Worm (Caenorhabditis elegans) whole organism, midembryonic: Measurements from ENCODE around the gene ppk-2.
"Not testable (repeated sequence)": the region's sequence is repeated elsewhere in the genome, so short reads cannot be mapped to it uniquely, and the experiment has no call there.

Experiments used
- T22C8.4 ChIP-seq: fragments of 200-800 bp; sonication (Bioruptor generic); IDR thresholded peaks from 2 replicates; pipeline ENCODE4 v1.3.6; 2022; ENCODE audit warnings: missing genetic modification characterization, missing compliant biosample characterization
- cog-1 ChIP-seq: sonication (generic microtip); optimal IDR thresholded peaks from 2 replicates; lab custom pipeline; 2016; ENCODE audit warnings: missing genetic modification characterization, missing compliant biosample characterization
- flt-1 ChIP-seq: fragments of 200-800 bp; sonication (Bioruptor generic); IDR thresholded peaks from 2 replicates; pipeline ENCODE4 v1.3.6; 2022; ENCODE audit warnings: missing genetic modification characterization, missing compliant biosample characterization
- klf-2 ChIP-seq: fragments of 200-800 bp; sonication (Bioruptor generic); conservative IDR thresholded peaks from 2 replicates; pipeline ENCODE4 v1.3.6; 2022; ENCODE audit warnings: missing genetic modification reagents, missing genetic modification characterization, missing compliant biosample characterization
- med-1 ChIP-seq: sonication (generic microtip); optimal IDR thresholded peaks from 2 replicates; lab custom pipeline; 2017; ENCODE audit warnings: missing genetic modification characterization, mild to moderate bottlenecking, missing compliant biosample characterization, antibody characterized with exemption, missing genetic modification reagents; ENCODE audit not compliant: insufficient read depth
- ref-1 ChIP-seq: fragments of 200-800 bp; sonication (Bioruptor generic); conservative IDR thresholded peaks from 2 replicates; pipeline ENCODE4 v1.3.6; 2022; ENCODE audit warnings: missing genetic modification reagents, missing genetic modification characterization, missing compliant biosample characterization
- tab-1 ChIP-seq: fragments of 200-800 bp; sonication (Bioruptor generic); IDR thresholded peaks from 2 replicates; pipeline ENCODE4 v1.3.6; 2022; ENCODE audit warnings: missing genetic modification characterization, missing compliant biosample characterization
- ztf-23 ChIP-seq: fragments of 200-800 bp; sonication (Bioruptor generic); IDR thresholded peaks from 2 replicates; pipeline ENCODE4 v1.3.6; 2022; ENCODE audit warnings: missing genetic modification reagents, missing genetic modification characterization, missing compliant biosample characterization
- ztf-29 ChIP-seq: fragments of 200-800 bp; sonication (Bioruptor generic); IDR thresholded peaks from 2 replicates; pipeline ENCODE4 v1.3.6; 2022; ENCODE audit warnings: missing genetic modification reagents, missing genetic modification characterization, missing compliant biosample characterization

ppk-2 gene

DNA sequence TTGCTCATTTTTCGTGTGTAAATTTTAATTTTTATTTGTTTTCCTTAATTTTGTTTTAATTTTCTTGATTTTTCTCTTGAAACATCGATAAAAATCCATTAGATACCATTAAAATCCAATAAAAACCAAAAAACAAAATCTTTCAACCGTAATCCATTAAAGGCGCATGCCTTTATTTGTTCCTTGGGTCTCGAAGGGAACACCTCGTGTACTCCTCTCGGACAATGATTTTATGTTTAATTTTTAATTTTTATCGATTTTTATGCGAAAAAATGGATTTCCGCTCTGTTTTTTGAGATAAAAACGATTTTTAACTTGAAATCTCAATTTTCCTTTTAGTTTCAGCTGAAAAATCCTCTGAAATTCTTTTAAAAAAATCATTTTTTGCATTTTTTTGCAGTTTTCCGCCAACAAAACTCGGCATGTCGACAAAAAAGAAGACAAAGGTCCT, at the start of gene ppk-2:
ppk-2 (plus strand) TSS at position 401 of the 451 bp plus-strand sequence.
- no peak for TF ChIP-seq med-1 (GFP tag; lab: Kevin White, UChicago)
- TF ChIP-seq ztf-29, result no peak
- TF ChIP-seq flt-1, result no peak
- no peak for TF ChIP-seq klf-2
- TF ChIP-seq tab-1 (GFP tag; lab: Robert Waterston, UW), result no peak
- TF ChIP-seq T22C8.4 (GFP tag; lab: Robert Waterston, UW), result no peak
- no peak for TF ChIP-seq cog-1

DNA sequence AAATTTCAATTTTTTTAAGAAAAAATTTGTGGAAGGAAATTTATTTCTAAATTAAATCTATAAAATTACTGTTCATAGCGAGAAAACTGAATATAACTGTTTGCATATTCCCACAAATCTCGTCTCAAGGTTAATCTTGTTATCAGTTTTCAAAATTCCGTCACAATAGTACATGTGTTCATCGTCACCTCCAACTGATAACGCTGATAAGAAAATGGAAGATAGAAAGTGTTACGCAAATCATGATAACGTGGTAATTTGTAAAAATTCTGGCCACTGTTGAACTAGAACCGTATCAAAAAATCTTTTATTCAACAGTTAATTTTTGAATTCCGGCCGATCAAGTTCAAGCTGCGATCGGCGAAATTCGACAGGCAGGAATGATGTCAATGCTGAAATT, 48.7 kb upstream of the ppk-2 start:
- TF ChIP-seq med-1 (GFP tag; lab: Kevin White, UChicago) (no peak), ref-1 (GFP tag; lab: Robert Waterston, UW) (no peak), ztf-29 (no peak), flt-1 (no peak), ztf-23 (GFP tag; lab: Robert Waterston, UW) (no peak), cog-1 (no peak), tab-1 (GFP tag; lab: Robert Waterston, UW) (no peak), klf-2 (no peak), T22C8.4 (GFP tag; lab: Robert Waterston, UW) (no peak)

DNA sequence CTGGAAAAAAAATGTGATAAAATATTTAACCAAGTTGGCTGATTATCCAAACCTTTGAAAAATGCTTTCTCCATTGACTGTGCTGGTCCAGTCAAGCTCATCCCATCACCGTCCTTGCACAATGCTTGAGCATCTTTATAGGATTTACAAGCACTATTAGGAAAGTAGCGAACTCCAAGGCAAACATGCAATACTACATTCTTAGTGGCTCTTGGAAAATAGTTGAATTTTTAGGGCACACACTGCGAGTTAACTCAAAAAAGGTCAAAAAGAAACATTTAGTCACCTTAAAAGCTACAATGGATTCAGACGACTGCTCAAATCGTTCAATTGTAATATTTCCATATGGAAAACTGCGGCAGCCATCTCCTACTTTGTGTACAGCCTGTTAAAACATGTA, 48.0 kb upstream of the ppk-2 start, which contains the start of gene M01E10.3:
M01E10.3 (minus strand) TSS at position 101 of the 400 bp plus-strand sequence.
- no peak for TF ChIP-seq ztf-29
- no peak for TF ChIP-seq flt-1
- no peak for TF ChIP-seq ztf-23 (GFP tag; lab: Robert Waterston, UW)
- no peak for TF ChIP-seq tab-1 (GFP tag; lab: Robert Waterston, UW)
- no peak for TF ChIP-seq cog-1
- no peak for TF ChIP-seq T22C8.4 (GFP tag; lab: Robert Waterston, UW)
- TF ChIP-seq med-1 (GFP tag; lab: Kevin White, UChicago), result no peak
- no peak for TF ChIP-seq ref-1 (GFP tag; lab: Robert Waterston, UW)
- no peak for TF ChIP-seq klf-2

DNA sequence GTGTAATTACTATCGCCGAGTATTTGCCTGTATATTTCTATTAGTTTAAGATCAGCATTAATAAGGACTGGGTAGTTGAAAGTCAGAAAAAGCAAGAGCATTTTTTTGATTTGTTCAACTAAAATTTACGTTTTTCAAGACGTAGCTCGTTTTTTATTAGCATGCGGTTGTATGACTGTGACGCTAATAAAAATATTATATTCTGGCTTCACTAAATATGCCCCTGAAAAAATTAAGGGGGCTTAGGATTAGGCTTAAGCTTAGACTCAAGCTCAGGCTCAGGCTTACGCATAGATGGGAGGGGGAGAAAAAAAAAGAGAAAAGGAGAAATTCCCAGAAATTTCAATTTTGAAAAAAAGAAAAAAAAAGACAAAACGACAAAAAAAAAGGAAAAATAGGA, 44.5 kb upstream of the ppk-2 start, which contains the start of gene Y39A3A.2:
Y39A3A.2 (minus strand) TSS at position 101 of the 400 bp plus-strand sequence.
- TF ChIP-seq ztf-23 (GFP tag; lab: Robert Waterston, UW), result no peak
- TF ChIP-seq ztf-29, result no peak
- TF ChIP-seq ref-1 (GFP tag; lab: Robert Waterston, UW), result no peak
- TF ChIP-seq klf-2, result no peak
- TF ChIP-seq cog-1, result no peak
- TF ChIP-seq tab-1 (GFP tag; lab: Robert Waterston, UW), result no peak
- no peak for TF ChIP-seq flt-1
- no peak for TF ChIP-seq med-1 (GFP tag; lab: Kevin White, UChicago)
- no peak for TF ChIP-seq T22C8.4 (GFP tag; lab: Robert Waterston, UW)

DNA sequence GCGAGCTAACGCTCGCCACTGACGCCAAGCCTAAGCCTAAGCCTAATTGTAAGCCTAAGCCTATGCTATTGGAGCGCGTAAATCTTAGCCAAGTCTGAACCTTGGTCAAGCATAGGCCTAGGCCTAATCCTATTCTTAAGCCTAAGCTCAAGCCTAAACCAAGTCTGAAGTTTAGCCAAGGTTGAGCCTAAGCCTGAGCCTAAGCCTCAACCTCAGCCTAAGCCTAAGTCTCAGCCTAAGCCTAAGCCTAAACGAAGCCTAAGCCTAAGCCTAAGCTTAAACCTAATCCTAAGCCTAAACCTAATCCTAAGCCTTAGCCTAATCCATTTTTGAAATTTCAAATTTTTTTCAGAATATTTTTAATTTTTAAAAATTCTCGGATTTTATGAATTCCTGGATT, 42.0 kb upstream of the ppk-2 start:
- TF ChIP-seq ztf-29 (no peak), T22C8.4 (GFP tag; lab: Robert Waterston, UW) (no peak), ref-1 (GFP tag; lab: Robert Waterston, UW) (no peak), ztf-23 (GFP tag; lab: Robert Waterston, UW) (no peak), flt-1 (no peak), klf-2 (no peak), cog-1 (no peak), med-1 (GFP tag; lab: Kevin White, UChicago) (no peak), tab-1 (GFP tag; lab: Robert Waterston, UW) (no peak)

DNA sequence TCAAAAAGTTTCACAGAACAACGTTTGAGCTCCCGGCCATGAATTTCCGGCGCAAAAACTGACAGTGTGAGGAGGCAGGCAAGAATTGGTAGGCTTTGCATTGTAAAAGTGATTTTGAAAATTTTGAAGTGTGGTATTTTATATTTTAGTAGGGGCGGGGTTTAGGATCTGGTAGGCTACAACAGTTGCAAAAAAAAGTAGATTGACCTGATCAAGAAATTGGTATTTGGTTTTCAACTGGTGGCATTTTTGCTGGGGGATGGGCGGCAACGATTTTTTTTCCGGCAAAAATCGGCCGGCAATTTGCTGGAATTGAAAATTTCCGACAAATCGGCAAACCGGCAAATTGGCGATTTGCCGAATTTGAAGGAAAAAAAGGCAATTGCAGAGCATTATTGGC, 41.2 kb upstream of the ppk-2 start, which contains the start of gene ins-16:
ins-16 (minus strand) TSS at position 101 of the 400 bp plus-strand sequence.
- TF ChIP-seq ztf-23 (GFP tag; lab: Robert Waterston, UW) (no peak), klf-2 (no peak), T22C8.4 (GFP tag; lab: Robert Waterston, UW) (no peak), tab-1 (GFP tag; lab: Robert Waterston, UW) (no peak)

DNA sequence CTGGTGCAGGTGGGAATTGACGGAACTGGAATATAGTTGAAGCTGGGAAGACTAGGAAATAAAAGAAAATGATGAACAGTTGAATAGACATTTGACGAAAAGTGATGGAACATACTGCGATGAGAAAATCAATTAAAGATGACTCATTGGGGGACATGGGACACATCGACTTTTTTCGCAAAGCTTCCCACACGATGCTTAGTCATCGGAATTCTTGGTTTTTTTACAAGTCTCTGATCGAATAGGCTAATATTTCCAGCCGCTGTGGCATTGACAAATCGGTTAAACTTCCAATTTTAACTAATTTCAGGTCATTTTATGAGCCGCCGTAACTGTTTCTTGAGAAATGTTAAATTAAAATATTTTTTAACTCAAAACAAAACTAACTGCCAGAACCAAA, 33.8 kb upstream of the ppk-2 start, which contains the start of gene Y39A3A.3:
Y39A3A.3 (minus strand) TSS at position 101 of the 400 bp plus-strand sequence.
- no peak for TF ChIP-seq tab-1 (GFP tag; lab: Robert Waterston, UW)
- TF ChIP-seq cog-1, result no peak
- no peak for TF ChIP-seq flt-1
- TF ChIP-seq ztf-23 (GFP tag; lab: Robert Waterston, UW), result no peak
- TF ChIP-seq T22C8.4 (GFP tag; lab: Robert Waterston, UW), result no peak
- no peak for TF ChIP-seq med-1 (GFP tag; lab: Kevin White, UChicago)
- TF ChIP-seq klf-2, result no peak
- no peak for TF ChIP-seq ztf-29
- TF ChIP-seq ref-1 (GFP tag; lab: Robert Waterston, UW), result no peak

DNA sequence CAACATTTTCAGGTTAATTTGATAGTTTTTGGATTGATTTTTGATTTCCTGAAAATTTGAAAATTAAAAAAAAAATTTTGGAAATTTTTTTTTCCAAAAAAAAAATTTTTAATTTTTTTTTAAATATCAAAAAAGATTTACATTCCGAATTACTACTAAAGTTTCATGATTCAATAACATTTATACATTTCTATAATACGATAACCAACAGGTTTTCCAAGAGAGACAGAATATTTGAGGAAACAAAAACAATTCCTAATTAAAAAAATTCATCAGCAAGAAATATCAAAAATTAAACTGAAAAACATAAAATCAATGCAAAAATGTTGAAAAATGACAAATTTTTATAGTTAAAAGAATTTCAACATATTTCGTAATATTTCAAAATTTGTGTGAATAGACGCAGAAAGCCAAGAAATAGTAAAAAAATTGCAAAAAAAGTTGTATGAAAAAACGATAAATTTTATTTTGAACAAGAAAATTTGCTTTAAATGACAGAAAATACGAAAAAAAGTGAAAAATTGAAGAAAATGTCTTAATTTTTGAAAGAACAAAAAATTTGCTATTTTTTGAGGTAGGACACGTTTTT, 25.5 kb upstream of the ppk-2 start, which contains the start of gene Y39A3A.4:
Y39A3A.4 (minus strand) TSS at position 51 of the 589 bp plus-strand sequence.
- TF ChIP-seq klf-2 (no peak), ref-1 (GFP tag; lab: Robert Waterston, UW) (no peak), T22C8.4 (GFP tag; lab: Robert Waterston, UW) (no peak), med-1 (GFP tag; lab: Kevin White, UChicago) (no peak), ztf-23 (GFP tag; lab: Robert Waterston, UW) (no peak), cog-1 (no peak), ztf-29 (no peak), flt-1 (no peak), tab-1 (GFP tag; lab: Robert Waterston, UW) (no peak)

DNA sequence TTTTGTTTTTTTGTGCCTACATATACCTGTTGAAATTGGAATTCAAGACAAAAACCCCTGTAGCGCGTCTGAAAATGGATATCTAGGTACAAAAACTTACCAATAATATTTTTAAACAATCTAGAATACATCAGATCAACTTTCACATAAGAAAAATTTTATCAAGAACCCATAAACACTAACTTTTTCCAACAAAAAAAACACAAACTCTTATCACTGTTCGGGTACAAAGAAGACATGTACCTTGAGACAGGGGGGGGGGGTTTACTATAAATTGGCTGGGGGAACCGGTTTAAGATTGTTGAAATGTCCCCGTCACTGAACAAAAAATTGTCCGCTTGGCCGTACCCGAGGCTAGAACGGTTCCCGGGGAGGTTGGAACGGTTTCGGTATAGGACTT, 19.6 kb upstream of the ppk-2 start, which contains the start of gene cpt-3:
cpt-3 (plus strand) TSS at position 301 of the 400 bp plus-strand sequence.
- not testable (repeated sequence) for TF ChIP-seq med-1 (GFP tag; lab: Kevin White, UChicago); klf-2; tab-1 (GFP tag; lab: Robert Waterston, UW)

DNA sequence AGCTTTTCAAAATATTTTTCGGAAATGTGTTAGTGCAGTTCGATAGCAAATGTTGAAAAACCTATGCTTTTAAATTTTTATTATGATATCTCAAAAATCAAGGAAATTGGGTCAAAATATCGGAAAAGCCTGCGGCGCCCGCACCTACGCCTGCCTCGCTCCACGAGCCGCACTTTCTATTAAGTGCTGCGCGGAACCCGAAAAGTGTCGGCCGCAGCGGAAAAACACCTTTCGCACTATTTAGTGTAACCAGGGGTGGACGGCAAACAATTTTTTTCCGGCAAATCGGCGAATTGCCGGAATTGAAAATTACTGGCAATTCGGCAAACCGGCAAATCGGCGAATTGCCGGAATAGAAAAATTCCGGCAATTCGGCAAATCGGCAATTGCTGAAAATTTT, 17.3 kb upstream of the ppk-2 start:
- TF ChIP-seq tab-1 (GFP tag; lab: Robert Waterston, UW), result no peak
- no peak for TF ChIP-seq ztf-23 (GFP tag; lab: Robert Waterston, UW)
- TF ChIP-seq ztf-29, result no peak
- TF ChIP-seq cog-1, result no peak
- TF ChIP-seq T22C8.4 (GFP tag; lab: Robert Waterston, UW), result no peak
- TF ChIP-seq med-1 (GFP tag; lab: Kevin White, UChicago), result no peak
- no peak for TF ChIP-seq flt-1
- no peak for TF ChIP-seq ref-1 (GFP tag; lab: Robert Waterston, UW)
- TF ChIP-seq klf-2, result no peak
